Fruit fly (Drosophila melanogaster) S2 (cell line): ENCODE measurements around the gene MTF-1.

ENCODE experiments used
- CG8478 ChIP-seq: fragments of >200 bp; optimal IDR thresholded peaks from 2 replicates; lab custom pipeline; 2018
- CTCF ChIP-seq, 2 experiments: fragments of >200 bp; optimal IDR thresholded peaks; 2 replicates each; lab custom pipeline; 2018

MTF-1 gene

DNA sequence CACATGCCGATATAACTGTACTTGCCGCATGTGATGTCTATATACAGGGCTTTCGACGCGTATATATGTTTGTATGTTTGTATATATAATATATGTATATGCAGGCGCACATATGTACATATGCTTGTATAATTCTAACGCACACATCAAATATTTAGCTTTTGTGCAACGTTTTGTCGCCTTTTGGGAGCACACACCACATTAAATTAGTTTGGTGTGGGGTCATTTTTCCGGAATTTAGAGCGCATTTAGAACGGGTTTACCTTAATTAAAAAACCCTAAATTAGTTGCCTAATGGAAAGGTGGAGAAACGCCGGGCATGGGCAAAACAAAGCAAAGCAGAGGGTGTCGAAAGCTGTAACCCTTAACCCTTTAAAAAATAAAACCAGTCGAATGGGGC is 37.2 kb downstream of the MTF-1 start:
- no peak for TF ChIP-seq CG8478 (lab: Kevin White, UChicago)

DNA sequence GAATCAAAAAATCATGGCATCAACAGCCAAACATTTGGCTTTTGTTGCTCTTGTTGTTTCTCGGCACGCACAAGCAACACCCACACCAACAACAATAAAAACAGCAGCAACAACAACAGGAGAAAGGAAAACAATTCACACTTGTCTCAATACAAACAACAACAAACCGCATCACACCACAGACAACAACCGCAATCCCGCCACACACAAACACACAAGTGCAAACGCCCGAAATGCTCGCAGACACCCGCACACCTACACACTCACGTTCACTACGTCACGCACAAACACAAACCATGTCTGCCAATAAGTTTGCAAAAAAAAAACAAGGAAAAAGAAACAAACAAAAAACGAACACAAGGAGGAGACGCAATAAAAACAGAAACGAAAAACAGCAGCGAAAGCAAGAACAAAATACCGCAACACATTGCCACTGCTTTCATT is 37.7 kb downstream of the MTF-1 start:
- TF ChIP-seq CTCF (optimal IDR thresholded peaks at IDR 0.05; lab: Kevin White, UChicago) (no peak), CG8478 (lab: Kevin White, UChicago) (no peak)

DNA sequence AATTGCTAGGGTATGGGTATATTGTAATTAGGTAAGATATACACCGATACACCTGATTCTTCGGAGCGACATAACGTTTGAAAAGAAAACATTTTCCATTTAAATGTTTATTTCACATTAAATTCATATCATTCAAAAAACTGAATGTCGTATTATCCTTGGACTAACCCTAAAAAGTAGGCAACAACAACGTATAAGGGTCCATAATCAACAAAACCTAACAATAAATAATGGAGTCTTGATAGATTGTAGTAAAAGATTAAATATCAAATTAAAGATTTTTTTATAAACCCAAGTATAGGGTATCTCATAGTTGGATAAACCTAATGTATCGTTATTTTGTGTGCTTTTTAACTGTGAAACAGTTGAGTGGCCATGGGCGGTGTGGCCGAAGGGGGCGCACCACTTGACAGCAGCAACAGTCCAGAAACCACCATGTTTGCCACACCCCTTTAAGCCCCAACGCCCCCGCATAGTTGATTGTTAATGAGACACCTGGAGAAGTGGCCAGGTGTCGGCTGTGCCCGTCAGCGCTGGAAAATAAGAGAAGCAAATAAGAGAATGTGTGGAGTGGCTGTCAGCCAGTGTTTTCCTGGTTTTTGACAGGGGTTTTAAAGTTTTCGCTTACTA is 38.3 kb downstream of the MTF-1 start:
- TF ChIP-seq CG8478 (lab: Kevin White, UChicago) = no peak
- no peak for TF ChIP-seq CTCF (optimal IDR thresholded peaks at IDR 0.05; lab: Kevin White, UChicago)

DNA sequence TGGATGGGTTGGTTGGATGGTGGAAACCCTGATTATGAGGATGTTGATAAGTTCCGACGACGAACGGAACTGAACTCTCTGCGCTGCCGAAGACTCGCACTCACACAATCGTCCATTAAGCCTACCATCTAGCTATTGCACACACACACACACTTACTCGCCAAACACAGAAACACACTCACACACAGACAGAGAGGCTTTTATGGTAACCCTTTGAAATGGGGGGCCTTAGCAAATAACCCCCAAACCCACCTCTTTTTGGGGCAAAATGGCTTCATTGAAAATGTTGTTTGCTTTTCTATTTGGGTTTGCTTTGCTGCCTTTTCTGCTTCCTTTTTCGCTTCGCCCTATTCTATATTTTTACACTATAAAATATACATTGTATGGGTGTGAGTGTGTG is 39.0 kb downstream of the MTF-1 start:
- no peak for TF ChIP-seq CG8478 (lab: Kevin White, UChicago)
- TF ChIP-seq CTCF (optimal IDR thresholded peaks at IDR 0.05; lab: Kevin White, UChicago) = no peak

DNA sequence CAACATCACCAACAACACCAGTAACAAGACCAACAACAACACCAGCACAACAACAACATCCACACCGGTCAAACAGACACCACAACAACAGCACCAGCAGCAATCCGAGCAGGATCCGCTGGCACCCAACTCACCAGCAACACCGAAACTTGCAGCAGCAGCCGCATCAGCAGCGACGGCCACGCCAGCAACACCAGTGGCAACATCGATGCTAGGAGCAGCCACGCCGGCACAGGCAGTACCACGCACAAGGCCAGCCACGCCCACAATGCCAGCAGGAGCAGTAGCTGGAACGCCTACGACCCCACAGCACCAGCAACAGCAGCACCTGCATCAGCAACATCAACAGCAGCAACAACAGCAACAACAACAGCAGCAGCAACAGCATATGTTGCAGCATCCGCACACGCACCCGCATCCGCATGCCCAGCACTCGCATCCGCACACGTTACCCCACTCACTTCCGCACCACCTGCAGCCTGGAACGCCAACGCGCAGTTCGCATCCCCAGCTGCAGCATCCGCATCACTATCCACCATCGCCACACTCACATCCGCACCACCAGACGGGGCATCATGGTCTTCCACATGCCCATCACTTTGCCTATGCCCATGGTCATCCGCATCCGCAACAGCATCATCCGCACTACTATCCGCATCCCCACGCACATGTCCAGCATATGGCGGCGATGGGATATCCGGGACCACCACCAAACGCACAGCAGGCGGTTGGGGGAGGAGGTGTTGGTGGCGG is 41.2 kb downstream of the MTF-1 start:
- no peak for TF ChIP-seq CTCF (optimal IDR thresholded peaks at IDR 0.05; lab: Kevin White, UChicago)
- TF ChIP-seq CG8478 (lab: Kevin White, UChicago) = no peak

DNA sequence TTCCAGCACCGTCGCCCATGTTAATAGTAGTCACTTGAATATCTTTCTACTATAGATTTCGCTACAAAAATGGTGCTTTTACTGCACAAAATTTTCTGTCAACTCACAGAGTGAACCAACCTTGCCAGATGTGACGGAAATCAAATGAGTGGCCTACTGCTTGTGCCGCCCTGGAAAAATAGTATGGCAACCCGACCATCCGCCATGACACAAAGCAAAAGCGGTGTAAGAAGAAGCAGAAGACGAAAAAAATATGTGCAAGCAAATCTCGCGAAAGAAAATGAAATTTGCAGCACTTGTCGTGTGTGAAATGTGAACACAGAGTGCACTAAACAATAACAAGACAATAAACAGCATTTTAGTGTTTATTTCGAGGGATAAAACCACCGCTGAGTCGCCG is 46.7 kb downstream of the MTF-1 start, which contains the start of the genes Uch-L5 and Jarid2:
Uch-L5 (minus strand) TSS at position 137 of the 400 bp plus-strand sequence.
Jarid2 (plus strand) TSS at position 210 of the 400 bp plus-strand sequence.
- TF ChIP-seq CG8478 (lab: Kevin White, UChicago) = no peak
- TF ChIP-seq CTCF (optimal IDR thresholded peaks at IDR 0.05; lab: Kevin White, UChicago) = peak; percentile 11 to 47

DNA sequence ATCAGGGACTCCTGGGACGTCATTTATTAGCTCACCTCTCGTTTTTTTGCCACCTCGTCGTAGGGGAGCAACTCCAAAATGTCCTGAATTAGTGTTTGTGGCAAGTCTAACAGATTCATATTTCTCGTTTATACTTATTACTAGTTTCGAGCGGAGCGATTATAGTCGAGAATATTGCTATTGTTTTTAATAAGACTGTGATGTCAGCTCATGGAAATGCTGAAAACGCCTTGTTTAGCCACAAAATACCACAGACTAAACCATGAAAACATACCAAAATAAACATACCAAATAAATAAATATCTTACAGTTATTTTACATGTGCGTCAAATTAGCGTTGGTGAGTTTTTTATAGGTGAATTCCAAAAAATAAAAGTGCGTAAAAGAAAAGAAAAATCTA is 57.5 kb downstream of the MTF-1 start, which contains the start of gene pall:
pall (minus strand) TSS at position 205 of the 400 bp plus-strand sequence.
- TF ChIP-seq CG8478 (lab: Kevin White, UChicago) (no peak), CTCF (optimal IDR thresholded peaks at IDR 0.05; lab: Kevin White, UChicago) (peak in 1 of 2 experiments; percentile 6)
